Fruit fly (Drosophila melanogaster) whole organism, embryonic: ENCODE data around the gene Tim9b.

Experiments
- Adf1 ChIP-seq: fragments of 200-800 bp; sonication (Bioruptor generic); IDR thresholded peaks from 2 replicates; pipeline ENCODE4 v1.3.6; 2022; ENCODE audit warnings: missing biosample characterization, missing genetic modification characterization
- B-H2 ChIP-seq: fragments of 200-800 bp; sonication (Bioruptor generic); optimal IDR thresholded peaks from 2 replicates; lab custom pipeline; 2018; ENCODE audit warnings: missing biosample characterization, mild to moderate bottlenecking, missing genetic modification characterization
- Bdp1 ChIP-seq: fragments of 200-800 bp; sonication (Bioruptor generic); optimal IDR thresholded peaks from 3 replicates; lab custom pipeline; 2016; ENCODE audit warnings: missing biosample characterization, missing genetic modification characterization
- CG10462 ChIP-seq: fragments of 200-800 bp; sonication (Bioruptor generic); optimal IDR thresholded peaks from 2 replicates; lab custom pipeline; 2016; ENCODE audit warnings: missing biosample characterization, missing genetic modification characterization
- CG11560 ChIP-seq: fragments of 200-800 bp; sonication (Bioruptor generic); IDR thresholded peaks from 3 replicates; pipeline ENCODE4 v1.3.6; 2022; ENCODE audit warnings: missing biosample characterization, missing genetic modification characterization
- CG13296 ChIP-seq: fragments of 200-800 bp; sonication (Bioruptor generic); optimal IDR thresholded peaks from 3 replicates; lab custom pipeline; 2018; ENCODE audit warnings: missing biosample characterization, mild to moderate bottlenecking, missing genetic modification characterization
- CG13624 ChIP-seq: fragments of 200-800 bp; sonication (Bioruptor generic); optimal IDR thresholded peaks from 2 replicates; lab custom pipeline; 2016; ENCODE audit warnings: missing biosample characterization, missing genetic modification characterization
- CG15514 ChIP-seq: fragments of 200-800 bp; sonication (Bioruptor generic); optimal IDR thresholded peaks from 3 replicates; lab custom pipeline; 2017; ENCODE audit warnings: missing biosample characterization, missing genetic modification characterization, mild to moderate bottlenecking, moderate library complexity, missing genetic modification reagents
- CG1832 ChIP-seq: fragments of 200-800 bp; sonication (Bioruptor generic); optimal IDR thresholded peaks from 2 replicates; lab custom pipeline; 2017; ENCODE audit warnings: missing biosample characterization, mild to moderate bottlenecking, missing genetic modification characterization, inconsistent platforms
- CG18619 ChIP-seq: fragments of 200-800 bp; sonication (Bioruptor generic); optimal IDR thresholded peaks from 3 replicates; lab custom pipeline; 2017; ENCODE audit warnings: missing biosample characterization, mild to moderate bottlenecking, missing genetic modification characterization
- CG30403 ChIP-seq: fragments of 200-800 bp; sonication (Bioruptor generic); optimal IDR thresholded peaks from 3 replicates; lab custom pipeline; 2016; ENCODE audit warnings: missing biosample characterization, missing genetic modification characterization
- CG33213 ChIP-seq: fragments of 200-800 bp; sonication (Bioruptor generic); optimal IDR thresholded peaks from 3 replicates; lab custom pipeline; 2016; ENCODE audit warnings: missing biosample characterization, missing genetic modification characterization
- CG4328 ChIP-seq: fragments of 200-800 bp; sonication (Bioruptor generic); optimal IDR thresholded peaks from 3 replicates; lab custom pipeline; 2017; ENCODE audit warnings: missing biosample characterization, missing genetic modification reagents, missing genetic modification characterization
- CG4424 ChIP-seq: fragments of 200-800 bp; sonication (Bioruptor generic); optimal IDR thresholded peaks from 3 replicates; lab custom pipeline; 2016; ENCODE audit warnings: missing biosample characterization, missing genetic modification characterization
- CG4730 ChIP-seq: fragments of 200-800 bp; sonication (Bioruptor generic); IDR thresholded peaks from 2 replicates; pipeline ENCODE4 v1.3.6; 2022; ENCODE audit warnings: missing biosample characterization, missing genetic modification characterization
- CG4820 ChIP-seq: fragments of 200-800 bp; sonication (Bioruptor generic); optimal IDR thresholded peaks from 3 replicates; lab custom pipeline; 2016; ENCODE audit warnings: missing biosample characterization, missing genetic modification characterization
- CG5953 ChIP-seq: fragments of 200-800 bp; sonication (Bioruptor generic); IDR thresholded peaks from 2 replicates; pipeline ENCODE4 v1.3.6; 2022; ENCODE audit warnings: missing biosample characterization, missing genetic modification characterization
- CG6272 ChIP-seq: fragments of 200-800 bp; sonication (Bioruptor generic); IDR thresholded peaks from 2 replicates; pipeline ENCODE4 v1.3.6; 2022; ENCODE audit warnings: missing biosample characterization, missing genetic modification characterization
- CG7963 ChIP-seq: fragments of 200-800 bp; sonication (Bioruptor generic); IDR thresholded peaks from 3 replicates; pipeline ENCODE4 v1.3.6; 2022; ENCODE audit warnings: missing biosample characterization, missing genetic modification characterization; ENCODE audit not compliant: partially characterized antibody
- CG8359 ChIP-seq: fragments of 200-800 bp; sonication (Bioruptor generic); optimal IDR thresholded peaks from 2 replicates; lab custom pipeline; 2017; ENCODE audit warnings: missing biosample characterization, mild to moderate bottlenecking, missing genetic modification characterization, borderline replicate concordance
- CG8944 ChIP-seq: fragments of 200-800 bp; sonication (Bioruptor generic); optimal IDR thresholded peaks from 3 replicates; lab custom pipeline; 2016; ENCODE audit warnings: missing biosample characterization, missing genetic modification characterization
- CG9215 ChIP-seq: fragments of 200-800 bp; sonication (Bioruptor generic); IDR thresholded peaks from 2 replicates; pipeline ENCODE4 v1.3.6; 2022; ENCODE audit warnings: missing biosample characterization, missing genetic modification characterization
- CG9727 ChIP-seq: fragments of 200-800 bp; sonication (Bioruptor generic); optimal IDR thresholded peaks from 3 replicates; lab custom pipeline; 2017; ENCODE audit warnings: missing biosample characterization, mild to moderate bottlenecking, missing genetic modification characterization
- CHES-1-like ChIP-seq: fragments of 200-800 bp; sonication (Bioruptor generic); optimal IDR thresholded peaks from 2 replicates; lab custom pipeline; 2016; ENCODE audit warnings: missing biosample characterization, missing genetic modification characterization
- Camta ChIP-seq: fragments of 200-800 bp; sonication (Bioruptor generic); optimal IDR thresholded peaks from 2 replicates; lab custom pipeline; 2016; ENCODE audit warnings: missing biosample characterization, missing genetic modification characterization
- Dip3 ChIP-seq: fragments of 200-800 bp; sonication (Bioruptor generic); optimal IDR thresholded peaks from 3 replicates; lab custom pipeline; 2016; ENCODE audit warnings: missing biosample characterization, missing genetic modification characterization
- Doc3 ChIP-seq: fragments of 200-800 bp; sonication (Bioruptor generic); IDR thresholded peaks from 3 replicates; pipeline ENCODE4 v1.3.6; 2022; ENCODE audit warnings: missing biosample characterization, missing genetic modification characterization; ENCODE audit not compliant: partially characterized antibody
- Drgx ChIP-seq: fragments of 200-800 bp; sonication (Bioruptor generic); IDR thresholded peaks from 2 replicates; pipeline ENCODE4 v1.3.6; 2022; ENCODE audit warnings: missing biosample characterization, missing genetic modification characterization
- Fer2 ChIP-seq: fragments of 200-800 bp; sonication (Bioruptor generic); optimal IDR thresholded peaks from 2 replicates; lab custom pipeline; 2018; ENCODE audit warnings: missing biosample characterization, mild to moderate bottlenecking, missing genetic modification characterization, moderate library complexity
- HLH54F ChIP-seq: fragments of 200-800 bp; sonication (Bioruptor generic); optimal IDR thresholded peaks from 3 replicates; lab custom pipeline; 2016; ENCODE audit warnings: missing biosample characterization, missing genetic modification characterization
- Hmr ChIP-seq: fragments of 200-800 bp; sonication (Bioruptor generic); optimal IDR thresholded peaks from 3 replicates; lab custom pipeline; 2017; ENCODE audit warnings: mild to moderate bottlenecking, missing biosample characterization, missing genetic modification reagents, missing genetic modification characterization
- Hr39 ChIP-seq: fragments of >200 bp; optimal IDR thresholded peaks from 2 replicates; lab custom pipeline; 2017
- Hr51 ChIP-seq, 2 experiments: fragments of 200-800 bp; sonication (Bioruptor generic); optimal IDR thresholded peaks; 2 replicates in 1 of 2; 3 replicates in 1 of 2; lab custom pipeline; 2016 to 2018; ENCODE audit warnings: missing biosample characterization in 2 of 2, missing genetic modification characterization in 2 of 2, mild to moderate bottlenecking in 1 of 2, moderate library complexity in 1 of 2
- NC2β ChIP-seq: fragments of 200-800 bp; sonication (Bioruptor generic); optimal IDR thresholded peaks from 2 replicates; lab custom pipeline; 2016; ENCODE audit warnings: missing biosample characterization, missing genetic modification characterization
- Oaz ChIP-seq: fragments of 200-800 bp; sonication (Bioruptor generic); IDR thresholded peaks from 2 replicates; pipeline ENCODE4 v1.3.6; 2022; ENCODE audit warnings: missing biosample characterization, missing genetic modification characterization
- ac ChIP-seq: fragments of 200-800 bp; sonication (Bioruptor generic); optimal IDR thresholded peaks from 3 replicates; lab custom pipeline; 2017; ENCODE audit warnings: missing biosample characterization, mild to moderate bottlenecking, missing genetic modification characterization
- bcd ChIP-seq: fragments of 200-800 bp; sonication (Bioruptor generic); optimal IDR thresholded peaks from 2 replicates; lab custom pipeline; 2017; ENCODE audit warnings: missing biosample characterization, mild to moderate bottlenecking, missing genetic modification characterization
- cas ChIP-seq: fragments of 200-800 bp; sonication (Bioruptor generic); IDR thresholded peaks from 2 replicates; pipeline ENCODE4 v1.3.6; 2022; ENCODE audit warnings: missing biosample characterization, missing genetic modification characterization
- corto ChIP-seq: fragments of 200-800 bp; sonication (Bioruptor generic); optimal IDR thresholded peaks from 2 replicates; lab custom pipeline; 2016; ENCODE audit warnings: missing biosample characterization, mild to moderate bottlenecking, missing genetic modification characterization, moderate library complexity
- croc ChIP-seq: fragments of 200-800 bp; sonication (Bioruptor generic); conservative IDR thresholded peaks from 3 replicates; pipeline ENCODE4 v1.3.6; 2022; ENCODE audit warnings: missing biosample characterization, missing genetic modification characterization
- dmrt99B ChIP-seq: fragments of 200-800 bp; sonication (Bioruptor generic); optimal IDR thresholded peaks from 2 replicates; lab custom pipeline; 2018; ENCODE audit warnings: missing biosample characterization, mild to moderate bottlenecking, missing genetic modification characterization, moderate library complexity
- fd102C ChIP-seq: fragments of 200-800 bp; sonication (Bioruptor generic); optimal IDR thresholded peaks from 2 replicates; lab custom pipeline; 2018; ENCODE audit warnings: missing biosample characterization, mild to moderate bottlenecking, missing genetic modification characterization, moderate library complexity
- ham ChIP-seq: fragments of 200-800 bp; sonication (Bioruptor generic); IDR thresholded peaks from 2 replicates; pipeline ENCODE4 v1.3.6; 2022; ENCODE audit warnings: missing biosample characterization, missing genetic modification characterization
- her ChIP-seq: fragments of 200-800 bp; sonication (Bioruptor generic); optimal IDR thresholded peaks from 2 replicates; lab custom pipeline; 2016; ENCODE audit warnings: missing biosample characterization, missing genetic modification characterization
- oc ChIP-seq: fragments of 200-800 bp; sonication (Bioruptor generic); optimal IDR thresholded peaks from 2 replicates; lab custom pipeline; 2018; ENCODE audit warnings: missing biosample characterization, mild to moderate bottlenecking, missing genetic modification characterization, moderate library complexity
- psq ChIP-seq: fragments of 200-800 bp; sonication (Bioruptor generic); optimal IDR thresholded peaks from 2 replicates; lab custom pipeline; 2017; ENCODE audit warnings: missing biosample characterization, missing genetic modification characterization
- pum ChIP-seq: fragments of 200-800 bp; sonication (Bioruptor generic); optimal IDR thresholded peaks from 2 replicates; lab custom pipeline; 2016; ENCODE audit warnings: missing biosample characterization, missing genetic modification characterization
- ro ChIP-seq: fragments of 200-800 bp; sonication (Bioruptor generic); IDR thresholded peaks from 2 replicates; pipeline ENCODE4 v1.3.6; 2022; ENCODE audit warnings: missing biosample characterization, missing genetic modification characterization
- slbo ChIP-seq: fragments of 200-800 bp; sonication (Bioruptor generic); IDR thresholded peaks from 2 replicates; pipeline ENCODE4 v1.3.6; 2022; ENCODE audit warnings: missing biosample characterization, missing genetic modification characterization
- sob ChIP-seq: fragments of 200-800 bp; sonication (Bioruptor generic); IDR thresholded peaks from 2 replicates; pipeline ENCODE4 v1.3.6; 2022; ENCODE audit warnings: missing biosample characterization, missing genetic modification characterization
- vfl ChIP-seq: fragments of 200-800 bp; sonication (Bioruptor generic); optimal IDR thresholded peaks from 2 replicates; lab custom pipeline; 2016; ENCODE audit warnings: missing biosample characterization, missing genetic modification characterization
- zen2 ChIP-seq: fragments of 200-800 bp; sonication (Bioruptor generic); IDR thresholded peaks from 3 replicates; pipeline ENCODE4 v1.3.6; 2022; ENCODE audit warnings: missing biosample characterization, missing genetic modification characterization; ENCODE audit not compliant: partially characterized antibody

Tim9b gene

DNA sequence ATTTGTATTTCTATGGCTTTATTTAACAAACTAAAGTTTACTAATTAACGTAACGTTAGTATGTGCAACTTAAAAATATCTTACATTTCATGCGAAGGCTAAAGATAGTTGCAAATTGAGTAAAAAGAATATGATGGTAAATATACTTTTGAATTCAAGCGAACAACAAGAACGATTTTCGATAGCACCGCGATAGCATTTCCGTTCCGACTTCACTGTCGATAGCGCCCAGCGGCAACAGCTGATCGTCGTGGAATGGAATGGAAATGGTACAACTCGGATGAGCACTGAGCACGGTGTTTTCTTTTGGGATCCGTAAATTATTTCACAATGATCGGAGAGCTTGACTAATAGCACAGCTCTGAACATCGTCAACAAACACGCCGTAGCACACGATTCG lies 4.9 kb downstream of the Tim9b start (continued):
- TF ChIP-seq vfl (GFP tag; lab: Kevin White, UChicago) (no peak), ro (GFP tag; lab: Robert Waterston, UW) (no peak), her (GFP tag; lab: Kevin White, UChicago) (peak; percentile 17), Hr39 (lab: Kevin White, UChicago) (no peak), NC2β (GFP tag; lab: Kevin White, UChicago) (peak; percentile 21), CG5953 (no peak), oc (tag; lab: Kevin White, UChicago) (no peak), Hr51 (GFP tag; optimal IDR thresholded peaks at IDR 0.05; lab: Kevin White, UChicago) (no peak), Oaz (GFP tag; lab: Robert Waterston, UW) (no peak), CG8944 (GFP tag; lab: Kevin White, UChicago) (no peak), CG8359 (no peak), CG4820 (GFP tag; lab: Kevin White, UChicago) (no peak), Hmr (GFP tag; lab: Kevin White, UChicago) (peak; percentile 75), corto (GFP tag; lab: Kevin White, UChicago) (no peak), dmrt99B (no peak), Dip3 (GFP tag; lab: Kevin White, UChicago) (no peak), zen2 (peak; percentile 64; the same call in 2 of the 3 replicates), CG11560 (no peak), CG18619 (GFP tag; lab: Kevin White, UChicago) (peak; percentile 34), CG9215 (no peak), CG9727 (GFP tag; lab: Kevin White, UChicago) (peak; percentile 65), CG30403 (GFP tag; lab: Kevin White, UChicago) (no peak), croc (GFP tag; lab: Robert Waterston, UW) (no peak), CG7963 (GFP tag; lab: Robert Waterston, UW) (no peak), CG4424 (GFP tag; lab: Kevin White, UChicago) (peak; percentile 21), CG10462 (GFP tag; lab: Kevin White, UChicago) (no peak), CHES-1-like (GFP tag; lab: Kevin White, UChicago) (peak; percentile 24), fd102C (GFP tag; lab: Kevin White, UChicago) (no peak), Fer2 (tag; lab: Kevin White, UChicago) (no peak), slbo (GFP tag; lab: Robert Waterston, UW) (no peak), ac (no peak), psq (no peak), Adf1 (GFP tag; lab: Robert Waterston, UW) (no peak), HLH54F (GFP tag; lab: Kevin White, UChicago) (no peak), CG1832 (GFP tag; lab: Kevin White, UChicago) (no peak), CG4730 (GFP tag; lab: Robert Waterston, UW) (no peak), CG13296 (GFP tag; lab: Kevin White, UChicago) (peak; percentile 85), B-H2 (GFP tag; lab: Kevin White, UChicago) (peak; percentile 76), ham (no peak), CG6272 (no peak), bcd (peak; percentile 39), Doc3 (GFP tag; lab: Robert Waterston, UW) (no peak), Bdp1 (no peak), cas (GFP tag; lab: Robert Waterston, UW) (no peak), CG13624 (GFP tag; lab: Kevin White, UChicago) (peak; percentile 35), Camta (no peak), CG33213 (GFP tag; lab: Kevin White, UChicago) (peak; percentile 45), sob (GFP tag; lab: Robert Waterston, UW) (peak; percentile 43; the same call in 1 of the 2 replicates), CG15514 (GFP tag; lab: Kevin White, UChicago) (peak; percentile 81), CG4328 (GFP tag; lab: Kevin White, UChicago) (peak; percentile 65), Drgx (GFP tag; lab: Robert Waterston, UW) (no peak), pum (no peak)
